Worm (Caenorhabditis elegans): ENCODE results near the gene rsp-6.

rsp-6 gene

DNA sequence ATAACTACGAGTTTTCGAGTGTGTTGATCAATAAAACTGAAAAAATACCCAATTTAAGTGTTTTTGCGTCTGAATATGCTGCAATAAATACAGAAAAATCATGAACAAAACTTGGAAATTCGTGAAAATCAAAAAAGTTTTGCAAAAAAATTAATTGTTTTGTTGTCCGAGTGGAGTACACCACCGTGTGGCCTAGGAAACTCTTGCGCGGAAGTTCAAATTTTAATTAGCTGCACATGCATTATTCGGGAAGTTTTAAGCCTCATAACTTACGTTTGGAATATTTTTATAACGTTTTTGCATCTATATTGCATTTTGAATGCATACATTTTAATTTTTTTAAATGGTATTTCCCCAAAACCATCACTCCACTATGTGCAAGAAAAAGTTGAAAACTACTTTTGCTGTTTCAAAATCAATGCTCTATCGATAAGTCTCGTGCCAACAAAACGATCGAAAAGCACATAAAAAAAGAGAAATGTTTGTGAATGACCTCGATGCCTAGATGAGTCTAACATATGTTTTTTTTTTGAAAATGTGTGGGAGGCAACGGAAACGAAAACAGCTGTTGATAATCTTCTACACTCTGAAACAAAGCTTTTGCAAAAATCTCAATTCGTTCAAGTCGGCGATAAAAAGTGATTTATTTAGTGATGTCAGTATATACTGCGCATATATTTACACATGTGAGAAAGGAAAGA, 25.5 kb upstream of the rsp-6 start:
- TF ChIP-seq efl-1 (optimal IDR thresholded peaks at IDR 0.05) = peak; percentile 53 to 89
- TF ChIP-seq efl-1 (GFP tag; optimal IDR thresholded peaks at IDR 0.05 in 1 of 2) = peak; percentile 87 to 99
- no peak for TF ChIP-seq alr-1 (tag; optimal IDR thresholded peaks at IDR 0.05; ENCODE audit: borderline replicate concordance)
- TF ChIP-seq egl-27 (tag; optimal IDR thresholded peaks at IDR 0.05) = no peak
- no peak for TF ChIP-seq vab-15 (tag; optimal IDR thresholded peaks at IDR 0.05)
- peak; percentile 6 for TF ChIP-seq Y116A8C.19 (tag; optimal IDR thresholded peaks at IDR 0.05; ENCODE audit: borderline replicate concordance)
- TF ChIP-seq isw-1 (GFP tag; IDR thresholded peaks at IDR 0.05) = peak; percentile 5; the same call in 1 of the 2 replicates
- TF ChIP-seq snu-23 (GFP tag; optimal IDR thresholded peaks at IDR 0.05) = peak; percentile 44
- TF ChIP-seq pag-3 (tag; optimal IDR thresholded peaks at IDR 0.05; ENCODE audit: borderline replicate concordance, insufficient read depth) = no peak
- peak; percentile 3 for TF ChIP-seq unc-130 (tag; optimal IDR thresholded peaks at IDR 0.05)
- TF ChIP-seq ama-1 (optimal IDR thresholded peaks at IDR 0.05) = no peak
- no peak for TF ChIP-seq ces-1 (GFP tag; optimal IDR thresholded peaks at IDR 0.05)
- peak; percentile 53 for TF ChIP-seq swsn-7 (tag; optimal IDR thresholded peaks at IDR 0.05)
- no peak; the same call in 1 of the 2 replicates for TF ChIP-seq mab-9 (GFP tag; IDR thresholded peaks at IDR 0.05)
- TF ChIP-seq unc-30 (tag; optimal IDR thresholded peaks at IDR 0.05) = no peak
- TF ChIP-seq sptf-1 (tag; optimal IDR thresholded peaks at IDR 0.05) = no peak
- TF ChIP-seq nhr-85 (tag) = peak; percentile 91
- no peak for TF ChIP-seq nhr-76 (tag; optimal IDR thresholded peaks at IDR 0.05)
- TF ChIP-seq unc-62 (GFP tag; optimal IDR thresholded peaks at IDR 0.05) = no peak
- TF ChIP-seq nhr-12 (tag; optimal IDR thresholded peaks at IDR 0.05) = no peak
- TF ChIP-seq hpl-2 (GFP tag; optimal IDR thresholded peaks at IDR 0.05) = no peak
- TF ChIP-seq elt-3 (tag; optimal IDR thresholded peaks at IDR 0.05) = peak in 1 of 6 experiments; percentile 2
- no peak for TF ChIP-seq fkh-8 (tag; optimal IDR thresholded peaks at IDR 0.05)
- peak; percentile 44 for TF ChIP-seq nhr-19 (GFP tag; conservative IDR thresholded peaks at IDR 0.05)
- TF ChIP-seq blmp-1 (tag; optimal IDR thresholded peaks at IDR 0.05) = peak; percentile 28
- TF ChIP-seq C34B4.2 (tag; optimal IDR thresholded peaks at IDR 0.05) = no peak
- TF ChIP-seq nhr-11 (tag; optimal IDR thresholded peaks at IDR 0.05) = no peak
- TF ChIP-seq aly-2 (tag; optimal IDR thresholded peaks at IDR 0.05) = no peak
- no peak for TF ChIP-seq lin-39 (tag; optimal IDR thresholded peaks at IDR 0.05)
- TF ChIP-seq nhr-28 (tag; optimal IDR thresholded peaks at IDR 0.05) = no peak
- no peak for TF ChIP-seq mef-2 (tag; optimal IDR thresholded peaks at IDR 0.05)
- peak; percentile 66 for TF ChIP-seq dsc-1 (tag; optimal IDR thresholded peaks at IDR 0.05)
- no peak for TF ChIP-seq nhr-77 (tag; optimal IDR thresholded peaks at IDR 0.05)
- peak; percentile 69 for TF ChIP-seq irx-1 (tag; optimal IDR thresholded peaks at IDR 0.05)
- TF ChIP-seq nhr-237 (tag; optimal IDR thresholded peaks at IDR 0.05) = no peak
- TF ChIP-seq pqm-1 (tag; optimal IDR thresholded peaks at IDR 0.05) = no peak
- TF ChIP-seq lsy-2 (tag; optimal IDR thresholded peaks at IDR 0.05) = peak; percentile 10 to 53
- no peak for TF ChIP-seq hlh-17 (GFP tag; optimal IDR thresholded peaks at IDR 0.05; ENCODE audit: borderline replicate concordance)
- TF ChIP-seq ztf-11 (tag; optimal IDR thresholded peaks at IDR 0.05) = peak in 1 of 2 experiments; percentile 71
- TF ChIP-seq lin-14 (GFP tag; optimal IDR thresholded peaks at IDR 0.05) = peak; percentile 54
- TF ChIP-seq lir-3 (tag; optimal IDR thresholded peaks at IDR 0.05; ENCODE audit: poor library complexity) = peak; percentile 73
- TF ChIP-seq jun-1 (tag; optimal IDR thresholded peaks at IDR 0.05) = no peak
- peak; percentile 74 to 93 for TF ChIP-seq lin-35 (GFP tag; optimal IDR thresholded peaks at IDR 0.05)
- no peak for TF ChIP-seq zag-1 (tag; optimal IDR thresholded peaks at IDR 0.05)
- peak; percentile 53 for TF ChIP-seq pax-3 (tag; optimal IDR thresholded peaks at IDR 0.05)
- peak; percentile 86 for TF ChIP-seq rnt-1 (tag; optimal IDR thresholded peaks at IDR 0.05)
- peak; percentile 35 for TF ChIP-seq egl-13 (tag; optimal IDR thresholded peaks at IDR 0.05)
- TF ChIP-seq dpl-1 (GFP tag; optimal IDR thresholded peaks at IDR 0.05) = peak; percentile 76 to 88 (median 86)
- TF ChIP-seq ets-5 (GFP tag; IDR thresholded peaks at IDR 0.05) = no peak
- TF ChIP-seq nhr-84 (tag; optimal IDR thresholded peaks at IDR 0.05) = no peak
- TF ChIP-seq ceh-90 (tag; optimal IDR thresholded peaks at IDR 0.05) = peak; percentile 82
- TF ChIP-seq hlh-4 (tag; optimal IDR thresholded peaks at IDR 0.05) = no peak

All from whole organism, L1 larva.